Fruit fly (Drosophila melanogaster) whole organism, pupa: ENCODE results near the gene CG14339.

Experiments used
- CG10348 ChIP-seq: fragments of 200-800 bp; sonication (Bioruptor generic); IDR thresholded peaks from 2 replicates; pipeline ENCODE4 v1.3.6; 2022; ENCODE audit warnings: missing biosample characterization, missing genetic modification characterization
- CG13204 ChIP-seq: fragments of 200-800 bp; sonication (Bioruptor generic); optimal IDR thresholded peaks from 2 replicates; lab custom pipeline; 2018; ENCODE audit warnings: missing biosample characterization, mild to moderate bottlenecking, missing genetic modification characterization, moderate library complexity
- CG15710 ChIP-seq: fragments of 200-800 bp; sonication (Bioruptor generic); optimal IDR thresholded peaks from 2 replicates; lab custom pipeline; 2018; ENCODE audit warnings: missing biosample characterization, mild to moderate bottlenecking, missing genetic modification characterization, moderate library complexity
- CG34367 ChIP-seq: fragments of 200-800 bp; sonication (Bioruptor generic); optimal IDR thresholded peaks from 2 replicates; lab custom pipeline; 2018; ENCODE audit warnings: missing biosample characterization, mild to moderate bottlenecking, missing genetic modification characterization
- CG4496 ChIP-seq: fragments of 200-800 bp; sonication (Bioruptor generic); IDR thresholded peaks from 3 replicates; pipeline ENCODE4 v1.3.6; 2022; ENCODE audit warnings: missing biosample characterization, missing genetic modification characterization
- CG8301 ChIP-seq: fragments of 200-800 bp; sonication (Bioruptor generic); optimal IDR thresholded peaks from 2 replicates; lab custom pipeline; 2018; ENCODE audit warnings: missing biosample characterization, mild to moderate bottlenecking, missing genetic modification characterization
- CG9948 ChIP-seq: fragments of 200-800 bp; sonication (Bioruptor generic); optimal IDR thresholded peaks from 2 replicates; lab custom pipeline; 2018; ENCODE audit warnings: missing biosample characterization, mild to moderate bottlenecking, missing genetic modification characterization, moderate library complexity
- EcR ChIP-seq: fragments of 200-800 bp; sonication (Bioruptor generic); optimal IDR thresholded peaks from 3 replicates; lab custom pipeline; 2019; ENCODE audit warnings: missing biosample characterization, missing genetic modification characterization, mild to moderate bottlenecking, moderate library complexity, missing genetic modification reagents
- Ets98B ChIP-seq: fragments of 200-800 bp; sonication (Bioruptor generic); IDR thresholded peaks from 2 replicates; pipeline ENCODE4 v1.3.6; 2022; ENCODE audit warnings: missing biosample characterization, missing genetic modification characterization
- Pif1B ChIP-seq: fragments of 200-800 bp; sonication (Bioruptor generic); optimal IDR thresholded peaks from 3 replicates; lab custom pipeline; 2016; ENCODE audit warnings: missing biosample characterization, missing genetic modification characterization
- Snoo ChIP-seq: fragments of 200-800 bp; sonication (Bioruptor generic); optimal IDR thresholded peaks from 3 replicates; lab custom pipeline; 2017; ENCODE audit warnings: missing biosample characterization, mild to moderate bottlenecking, missing genetic modification characterization, inconsistent platforms
- fd96Ca ChIP-seq: fragments of 200-800 bp; sonication (Bioruptor generic); IDR thresholded peaks from 3 replicates; pipeline ENCODE4 v1.3.6; 2022; ENCODE audit warnings: missing biosample characterization, missing genetic modification characterization
- gl ChIP-seq: fragments of 200-800 bp; sonication (Bioruptor generic); optimal IDR thresholded peaks from 2 replicates; lab custom pipeline; 2018; ENCODE audit warnings: missing biosample characterization, mild to moderate bottlenecking, missing genetic modification characterization
- rn ChIP-seq: fragments of 200-800 bp; sonication (Bioruptor generic); IDR thresholded peaks from 2 replicates; pipeline ENCODE4 v1.3.6; 2022; ENCODE audit warnings: missing biosample characterization, missing genetic modification characterization

DNA sequence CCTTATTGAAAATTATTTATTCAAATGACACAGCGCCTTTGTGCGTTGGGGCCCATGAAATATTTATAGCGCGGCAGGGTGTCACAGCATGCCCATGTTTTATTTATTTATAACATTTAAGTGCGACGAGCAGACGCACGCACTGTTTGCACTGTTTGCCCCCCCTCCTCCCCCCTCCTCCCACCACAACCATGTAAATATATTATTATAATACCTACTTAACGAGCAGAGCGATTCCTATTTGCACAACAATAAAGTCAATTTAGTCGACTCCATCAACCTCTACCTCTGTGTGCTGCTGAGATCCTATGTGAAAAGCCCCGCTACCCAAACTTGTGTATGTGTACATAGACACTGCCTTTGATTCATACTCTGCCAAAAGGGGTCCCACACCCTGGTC is 13.6 kb upstream of the CG14339 start:
- TF ChIP-seq fd96Ca (GFP tag; lab: Robert Waterston, UW) (0 out of 3 replicates have a peak, but pooled peaks have one; percentile 38), CG4496 (GFP tag; lab: Robert Waterston, UW) (no peak), Ets98B (no peak), CG13204 (GFP tag; lab: Kevin White, UChicago) (no peak), CG8301 (tag; lab: Kevin White, UChicago) (no peak), Pif1B (no peak), rn (no peak), CG10348 (GFP tag; lab: Robert Waterston, UW) (no peak), CG15710 (tag; lab: Kevin White, UChicago) (no peak), gl (tag; lab: Kevin White, UChicago) (peak; percentile 0), Snoo (tag; lab: Kevin White, UChicago) (no peak), CG9948 (tag; lab: Kevin White, UChicago) (no peak), CG34367 (tag; lab: Kevin White, UChicago) (no peak), EcR (GFP tag; lab: Kevin White, UChicago) (peak; percentile 42)
